Fruit fly (Drosophila melanogaster): ENCODE measurements around the gene CG13841.

The CG13841 gene

dm6 chr3R:22753895-22754774 lies 13.4 kb downstream of the CG13841 start (continued):
- 0 out of 3 replicates have a peak, but pooled peaks have one; percentile 6 for TF ChIP-seq CG7357 (GFP tag; IDR thresholded peaks at IDR 0.05)
- no peak for TF ChIP-seq CG3726 (GFP tag; IDR thresholded peaks at IDR 0.05)
- TF ChIP-seq so (GFP tag; IDR thresholded peaks at IDR 0.05), result peak; percentile 24; the same call in 2 of the 3 replicates
- TF ChIP-seq lola (GFP tag; optimal IDR thresholded peaks at IDR 0.05), result peak in 1 of 3 experiments; percentile 47
- TF ChIP-seq Hsf (GFP tag; optimal IDR thresholded peaks at IDR 0.05), result peak; percentile 64
- TF ChIP-seq tgo (GFP tag; IDR thresholded peaks at IDR 0.05), result peak; percentile 43; the same call in 2 of the 3 replicates
- TF ChIP-seq fd102C (GFP tag; optimal IDR thresholded peaks at IDR 0.05), result no peak
- peak; percentile 61 for TF ChIP-seq bbx (GFP tag; IDR thresholded peaks at IDR 0.05; ENCODE audit: partially characterized antibody)
- TF ChIP-seq Hr39 (optimal IDR thresholded peaks at IDR 0.05), result no peak
- TF ChIP-seq CG1832 (GFP tag; optimal IDR thresholded peaks at IDR 0.05), result no peak
- TF ChIP-seq CG2202 (tag; optimal IDR thresholded peaks at IDR 0.05), result no peak
- TF ChIP-seq chn (GFP tag; optimal IDR thresholded peaks at IDR 0.05), result no peak
- peak; percentile 89 for TF ChIP-seq CG6175 (GFP tag; IDR thresholded peaks at IDR 0.05)
- TF ChIP-seq trh (GFP tag; optimal IDR thresholded peaks at IDR 0.05), result peak; percentile 11
- peak; percentile 46 for TF ChIP-seq HLH3B (GFP tag; IDR thresholded peaks at IDR 0.05)
- TF ChIP-seq Atf3 (GFP tag; optimal IDR thresholded peaks at IDR 0.05), result no peak
- peak; percentile 61 to 66 for TF ChIP-seq Trl (optimal IDR thresholded peaks at IDR 0.05)
- peak; percentile 22 for TF ChIP-seq Trl (GFP tag; optimal IDR thresholded peaks at IDR 0.05)
- TF ChIP-seq dati (GFP tag; IDR thresholded peaks at IDR 0.05), result no peak
- peak; percentile 41 for TF ChIP-seq pum (GFP tag; optimal IDR thresholded peaks at IDR 0.05)
- TF ChIP-seq danr (GFP tag; IDR thresholded peaks at IDR 0.05), result 0 out of 2 replicates have a peak, but pooled peaks have one; percentile 8
- TF ChIP-seq sens (GFP tag), result peak; percentile 92
- no peak for TF ChIP-seq tup (GFP tag; optimal IDR thresholded peaks at IDR 0.05)
- TF ChIP-seq CG1529 (GFP tag; optimal IDR thresholded peaks at IDR 0.05), result peak; percentile 22
- no peak for TF ChIP-seq CG3163 (GFP tag; optimal IDR thresholded peaks at IDR 0.05)
- peak; percentile 39 for TF ChIP-seq CG8281 (tag; optimal IDR thresholded peaks at IDR 0.05)
- no peak for TF ChIP-seq C15 (GFP tag; IDR thresholded peaks at IDR 0.05)
- TF ChIP-seq dm (GFP tag; optimal IDR thresholded peaks at IDR 0.05), result peak; percentile 8
- peak; percentile 63 for TF ChIP-seq CG13775 (GFP tag; optimal IDR thresholded peaks at IDR 0.05)
- peak; percentile 41; the same call in 1 of the 2 replicates for TF ChIP-seq CG3847 (GFP tag; IDR thresholded peaks at IDR 0.05)
- no peak for TF ChIP-seq Lpt (GFP tag; optimal IDR thresholded peaks at IDR 0.05)
- TF ChIP-seq CG43689 (GFP tag; IDR thresholded peaks at IDR 0.05), result no peak
- no peak for TF ChIP-seq CkIIα-i1 (GFP tag; IDR thresholded peaks at IDR 0.05)
- no peak for TF ChIP-seq CG16813 (GFP tag; IDR thresholded peaks at IDR 0.05; ENCODE audit: partially characterized antibody)
- no peak; the same call in 1 of the 2 replicates for TF ChIP-seq ro (GFP tag; IDR thresholded peaks at IDR 0.05)
- 0 out of 2 replicates have a peak, but pooled peaks have one; percentile 48 for TF ChIP-seq gsb (GFP tag; IDR thresholded peaks at IDR 0.05)
- no peak for TF ChIP-seq nau (GFP tag; optimal IDR thresholded peaks at IDR 0.05)
- TF ChIP-seq Hr78 (GFP tag; optimal IDR thresholded peaks at IDR 0.05), result peak in 1 of 2 experiments; percentile 12
- peak; percentile 17; the same call in 1 of the 2 replicates for TF ChIP-seq al (GFP tag; IDR thresholded peaks at IDR 0.05)
- TF ChIP-seq CG10147 (GFP tag; optimal IDR thresholded peaks at IDR 0.05), result no peak
- TF ChIP-seq shn (GFP tag; optimal IDR thresholded peaks at IDR 0.05), result peak; percentile 50
- no peak for TF ChIP-seq Kr (GFP tag; optimal IDR thresholded peaks at IDR 0.05)
- peak; percentile 35 for TF ChIP-seq CG12769 (tag; optimal IDR thresholded peaks at IDR 0.05)
- no peak for TF ChIP-seq salm (tag; optimal IDR thresholded peaks at IDR 0.05)
- peak; percentile 33 for TF ChIP-seq CG5245 (GFP tag; optimal IDR thresholded peaks at IDR 0.05)
- TF ChIP-seq CG15601 (tag; optimal IDR thresholded peaks at IDR 0.05), result peak; percentile 15
- peak; percentile 27 for TF ChIP-seq abd-A (tag; optimal IDR thresholded peaks at IDR 0.05)
- TF ChIP-seq pita (GFP tag; optimal IDR thresholded peaks at IDR 0.05), result no peak
- TF ChIP-seq CG7745 (tag; optimal IDR thresholded peaks at IDR 0.05), result no peak
